Fruit fly (Drosophila melanogaster) whole organism, embryonic: Measurements from ENCODE around the gene CG7739.

Experiments
- Asciz ChIP-seq: fragments of 200-800 bp; sonication (Bioruptor generic); optimal IDR thresholded peaks from 2 replicates; lab custom pipeline; 2017; ENCODE audit warnings: missing biosample characterization, mild to moderate bottlenecking, missing genetic modification characterization, missing genetic modification reagents
- Atf-2 ChIP-seq: fragments of 200-800 bp; sonication (Bioruptor generic); optimal IDR thresholded peaks from 2 replicates; lab custom pipeline; 2016; ENCODE audit warnings: missing biosample characterization, missing genetic modification characterization
- CG10274 ChIP-seq: fragments of 200-800 bp; sonication (Bioruptor generic); optimal IDR thresholded peaks from 3 replicates; lab custom pipeline; 2017; ENCODE audit warnings: missing biosample characterization, mild to moderate bottlenecking, missing genetic modification characterization
- CG12104 ChIP-seq: fragments of 200-800 bp; sonication (Bioruptor generic); optimal IDR thresholded peaks from 3 replicates; lab custom pipeline; 2016; ENCODE audit warnings: missing biosample characterization, missing genetic modification characterization
- CG14441 ChIP-seq: fragments of 200-800 bp; sonication (Bioruptor generic); IDR thresholded peaks from 2 replicates; pipeline ENCODE4 v1.3.6; 2022; ENCODE audit warnings: missing biosample characterization, missing genetic modification characterization
- CG14710 ChIP-seq: fragments of 200-800 bp; sonication (Bioruptor generic); optimal IDR thresholded peaks from 3 replicates; lab custom pipeline; 2019; ENCODE audit warnings: missing biosample characterization, mild to moderate bottlenecking, missing genetic modification characterization, moderate library complexity
- CG16779 ChIP-seq: fragments of 200-800 bp; sonication (Bioruptor generic); IDR thresholded peaks from 2 replicates; pipeline ENCODE4 v1.3.6; 2022; ENCODE audit warnings: missing biosample characterization, missing genetic modification characterization
- CG17186 ChIP-seq: fragments of 200-800 bp; sonication (Bioruptor generic); optimal IDR thresholded peaks from 3 replicates; lab custom pipeline; 2017; ENCODE audit warnings: missing biosample characterization, missing genetic modification reagents, missing genetic modification characterization
- CG17328 ChIP-seq: fragments of 200-800 bp; sonication (Bioruptor generic); IDR thresholded peaks from 2 replicates; pipeline ENCODE4 v1.3.6; 2022; ENCODE audit warnings: missing biosample characterization, missing genetic modification characterization
- CG17359 ChIP-seq: fragments of 200-800 bp; sonication (Bioruptor generic); optimal IDR thresholded peaks from 3 replicates; lab custom pipeline; 2018; ENCODE audit warnings: missing biosample characterization, mild to moderate bottlenecking, missing genetic modification characterization, moderate library complexity
- CG33213 ChIP-seq: fragments of 200-800 bp; sonication (Bioruptor generic); optimal IDR thresholded peaks from 3 replicates; lab custom pipeline; 2016; ENCODE audit warnings: missing biosample characterization, missing genetic modification characterization
- CG34224 ChIP-seq: fragments of 200-800 bp; sonication (Bioruptor generic); IDR thresholded peaks from 3 replicates; pipeline ENCODE4 v1.3.6; 2022; ENCODE audit warnings: missing biosample characterization, missing genetic modification characterization; ENCODE audit not compliant: partially characterized antibody
- CG34376 ChIP-seq: fragments of 200-800 bp; sonication (Bioruptor generic); optimal IDR thresholded peaks from 2 replicates; lab custom pipeline; 2018; ENCODE audit warnings: missing biosample characterization, mild to moderate bottlenecking, missing genetic modification characterization
- CG4328 ChIP-seq: fragments of 200-800 bp; sonication (Bioruptor generic); optimal IDR thresholded peaks from 3 replicates; lab custom pipeline; 2017; ENCODE audit warnings: missing biosample characterization, missing genetic modification reagents, missing genetic modification characterization
- CG43689 ChIP-seq: fragments of 200-800 bp; sonication (Bioruptor generic); IDR thresholded peaks from 2 replicates; pipeline ENCODE4 v1.3.6; 2022; ENCODE audit warnings: missing biosample characterization, missing genetic modification characterization
- CG4424 ChIP-seq: fragments of 200-800 bp; sonication (Bioruptor generic); optimal IDR thresholded peaks from 3 replicates; lab custom pipeline; 2016; ENCODE audit warnings: missing biosample characterization, missing genetic modification characterization
- CG6854 ChIP-seq: fragments of 200-800 bp; sonication (Bioruptor generic); optimal IDR thresholded peaks from 3 replicates; lab custom pipeline; 2017; ENCODE audit warnings: missing biosample characterization, mild to moderate bottlenecking, missing genetic modification characterization
- CG7556 ChIP-seq: fragments of 200-800 bp; sonication (Bioruptor generic); optimal IDR thresholded peaks from 2 replicates; lab custom pipeline; 2017; ENCODE audit warnings: missing biosample characterization, mild to moderate bottlenecking, missing genetic modification characterization
- CG8924 ChIP-seq: fragments of 200-800 bp; optimal IDR thresholded peaks from 3 replicates; lab custom pipeline; 2019; ENCODE audit warnings: missing biosample characterization, mild to moderate bottlenecking, missing genetic modification characterization, moderate library complexity
- CG9817 ChIP-seq: fragments of 200-800 bp; sonication (Bioruptor generic); optimal IDR thresholded peaks from 2 replicates; lab custom pipeline; 2018; ENCODE audit warnings: missing biosample characterization, mild to moderate bottlenecking, missing genetic modification characterization, moderate library complexity
- Dad ChIP-seq: fragments of 200-800 bp; sonication (Bioruptor generic); optimal IDR thresholded peaks from 3 replicates; lab custom pipeline; 2016; ENCODE audit warnings: missing biosample characterization, missing genetic modification characterization
- Doc2 ChIP-seq: fragments of 200-800 bp; sonication (Bioruptor generic); IDR thresholded peaks from 2 replicates; pipeline ENCODE4 v1.3.6; 2022; ENCODE audit warnings: missing biosample characterization, missing genetic modification characterization
- Gsc ChIP-seq: fragments of 200-800 bp; sonication (Bioruptor generic); IDR thresholded peaks from 2 replicates; pipeline ENCODE4 v1.3.6; 2022; ENCODE audit warnings: missing biosample characterization, missing genetic modification characterization
- HLH4C ChIP-seq: fragments of 200-800 bp; sonication (Bioruptor generic); IDR thresholded peaks from 3 replicates; pipeline ENCODE4 v1.3.6; 2022; ENCODE audit warnings: missing biosample characterization, missing genetic modification characterization; ENCODE audit not compliant: partially characterized antibody
- HLHmδ ChIP-seq: fragments of 200-800 bp; sonication (Bioruptor generic); optimal IDR thresholded peaks from 2 replicates; lab custom pipeline; 2018; ENCODE audit warnings: missing biosample characterization, mild to moderate bottlenecking, missing genetic modification characterization, moderate library complexity
- Hmr ChIP-seq: fragments of 200-800 bp; sonication (Bioruptor generic); optimal IDR thresholded peaks from 3 replicates; lab custom pipeline; 2017; ENCODE audit warnings: mild to moderate bottlenecking, missing biosample characterization, missing genetic modification reagents, missing genetic modification characterization
- Jarid2 ChIP-seq: fragments of 200-800 bp; sonication (Bioruptor generic); optimal IDR thresholded peaks from 3 replicates; lab custom pipeline; 2017; ENCODE audit warnings: mild to moderate bottlenecking, missing biosample characterization, missing genetic modification reagents, missing genetic modification characterization
- MESR4 ChIP-seq: fragments of 200-800 bp; sonication (Bioruptor generic); optimal IDR thresholded peaks from 2 replicates; lab custom pipeline; 2018; ENCODE audit warnings: missing biosample characterization, mild to moderate bottlenecking, missing genetic modification characterization, moderate library complexity
- Ravus ChIP-seq: fragments of 200-800 bp; sonication (Bioruptor generic); IDR thresholded peaks from 2 replicates; pipeline ENCODE4 v1.3.6; 2022; ENCODE audit warnings: missing biosample characterization, missing genetic modification characterization
- amos ChIP-seq: fragments of 200-800 bp; sonication (Bioruptor generic); IDR thresholded peaks from 2 replicates; pipeline ENCODE4 v1.3.6; 2022; ENCODE audit warnings: missing biosample characterization, missing genetic modification characterization; ENCODE audit not compliant: partially characterized antibody
- ato ChIP-seq: fragments of 200-800 bp; sonication (Bioruptor generic); IDR thresholded peaks from 2 replicates; pipeline ENCODE4 v1.3.6; 2022; ENCODE audit warnings: missing biosample characterization, missing genetic modification characterization; ENCODE audit not compliant: partially characterized antibody
- bcd ChIP-seq: fragments of 200-800 bp; sonication (Bioruptor generic); optimal IDR thresholded peaks from 2 replicates; lab custom pipeline; 2017; ENCODE audit warnings: missing biosample characterization, mild to moderate bottlenecking, missing genetic modification characterization
- dati ChIP-seq: fragments of 200-800 bp; sonication (Bioruptor generic); IDR thresholded peaks from 2 replicates; pipeline ENCODE4 v1.3.6; 2022; ENCODE audit warnings: missing biosample characterization, missing genetic modification characterization
- fd96Cb ChIP-seq: fragments of 200-800 bp; sonication (Bioruptor generic); optimal IDR thresholded peaks from 2 replicates; lab custom pipeline; 2018; ENCODE audit warnings: missing biosample characterization, mild to moderate bottlenecking, missing genetic modification characterization, moderate library complexity
- fru ChIP-seq: fragments of >200 bp; optimal IDR thresholded peaks from 2 replicates; lab custom pipeline; 2017
- hkb ChIP-seq, 2 experiments: fragments of 200-800 bp in 1 of 2; fragments of >200 bp in 1 of 2; sonication (Bioruptor generic) in 1 of 2; IDR thresholded peaks in 1 of 2; optimal IDR thresholded peaks in 1 of 2; 2 replicates each; pipeline versions ENCODE4 v1.3.6 to Lab custom; 2017 to 2022; ENCODE audit warnings: missing biosample characterization in 1 of 2, missing genetic modification characterization in 1 of 2
- hth ChIP-seq: fragments of >200 bp; optimal IDR thresholded peaks from 2 replicates; lab custom pipeline; 2017; ENCODE audit warnings: inconsistent platforms
- inv ChIP-seq: fragments of 200-800 bp; sonication (Bioruptor generic); IDR thresholded peaks from 2 replicates; pipeline ENCODE4 v1.3.6; 2022; ENCODE audit warnings: missing biosample characterization, missing genetic modification characterization; ENCODE audit not compliant: partially characterized antibody
- jing ChIP-seq: fragments of 200-800 bp; sonication (Bioruptor generic); optimal IDR thresholded peaks from 2 replicates; lab custom pipeline; 2018; ENCODE audit warnings: missing biosample characterization, mild to moderate bottlenecking, missing genetic modification characterization
- ken ChIP-seq: fragments of 200-800 bp; sonication (Bioruptor generic); IDR thresholded peaks from 3 replicates; pipeline ENCODE4 v1.3.6; 2022; ENCODE audit warnings: missing biosample characterization, missing genetic modification characterization
- knrl ChIP-seq: fragments of 200-800 bp; sonication (Bioruptor generic); IDR thresholded peaks from 3 replicates; pipeline ENCODE4 v1.3.6; 2022; ENCODE audit warnings: missing biosample characterization, missing genetic modification characterization; ENCODE audit not compliant: partially characterized antibody
- lbe ChIP-seq: fragments of 200-800 bp; sonication (Bioruptor generic); optimal IDR thresholded peaks from 2 replicates; lab custom pipeline; 2016; ENCODE audit warnings: missing biosample characterization, mild to moderate bottlenecking, missing genetic modification characterization
- lilli ChIP-seq: fragments of 200-800 bp; sonication (Bioruptor generic); optimal IDR thresholded peaks from 3 replicates; lab custom pipeline; 2016; ENCODE audit warnings: missing biosample characterization, missing genetic modification characterization
- nerfin-2 ChIP-seq: fragments of 200-800 bp; sonication (Bioruptor generic); IDR thresholded peaks from 2 replicates; pipeline ENCODE4 v1.3.6; 2022; ENCODE audit warnings: missing biosample characterization, missing genetic modification characterization; ENCODE audit not compliant: partially characterized antibody
- odd ChIP-seq: fragments of 200-800 bp; sonication (Bioruptor generic); optimal IDR thresholded peaks from 2 replicates; lab custom pipeline; 2017; ENCODE audit warnings: missing biosample characterization, mild to moderate bottlenecking, missing genetic modification characterization
- ttk ChIP-seq: fragments of 200-800 bp; sonication (Bioruptor generic); IDR thresholded peaks from 2 replicates; pipeline ENCODE4 v2.1.2; 2022; ENCODE audit warnings: missing biosample characterization, missing genetic modification characterization
- usp ChIP-seq: fragments of >200 bp; optimal IDR thresholded peaks from 2 replicates; lab custom pipeline; 2017; ENCODE audit warnings: missing biosample characterization, missing genetic modification characterization
- vvl ChIP-seq: fragments of 200-800 bp; sonication (Bioruptor generic); IDR thresholded peaks from 2 replicates; pipeline ENCODE4 v1.3.6; 2022; ENCODE audit warnings: missing biosample characterization, missing genetic modification characterization

Gene CG7739

dm6 chr3L:15587445-15588381, 24.8 kb upstream of the CG7739 start, which contains the start of gene CG7656 (continued):
- TF ChIP-seq CG4328, result no peak
- no peak for TF ChIP-seq hth (lab: Kevin White, UChicago)
- TF ChIP-seq MESR4, result peak; percentile 89
- TF ChIP-seq CG17186 (GFP tag; lab: Kevin White, UChicago), result peak; percentile 86
- TF ChIP-seq Gsc (GFP tag; lab: Robert Waterston, UW), result no peak
- peak; percentile 86 for TF ChIP-seq lilli (GFP tag; lab: Kevin White, UChicago)
- TF ChIP-seq CG8924 (tag; lab: Kevin White, UChicago), result peak; percentile 55
- TF ChIP-seq CG4424 (GFP tag; lab: Kevin White, UChicago), result peak; percentile 68
- TF ChIP-seq usp (GFP tag; lab: Kevin White, UChicago), result no peak
- no peak for TF ChIP-seq Asciz (GFP tag; lab: Kevin White, UChicago)
- TF ChIP-seq CG6854, result peak; percentile 10
- no peak for TF ChIP-seq knrl (GFP tag; lab: Robert Waterston, UW)
- TF ChIP-seq hkb (optimal IDR thresholded peaks at IDR 0.05; lab: Kevin White, UChicago), result no peak
- TF ChIP-seq hkb (GFP tag; IDR thresholded peaks at IDR 0.05; lab: Robert Waterston, UW), result peak; percentile 75
- TF ChIP-seq CG34376 (GFP tag; lab: Kevin White, UChicago), result peak; percentile 50
- TF ChIP-seq Ravus (GFP tag; lab: Robert Waterston, UW), result no peak
- TF ChIP-seq odd (GFP tag; lab: Kevin White, UChicago), result no peak
- peak; percentile 71 for TF ChIP-seq CG14441 (GFP tag; lab: Robert Waterston, UW)
- no peak for TF ChIP-seq HLH4C (GFP tag; lab: Robert Waterston, UW)
- no peak for TF ChIP-seq dati (GFP tag; lab: Robert Waterston, UW)
- no peak for TF ChIP-seq Jarid2 (GFP tag; lab: Kevin White, UChicago)
- no peak for TF ChIP-seq fru (lab: Kevin White, UChicago)
- TF ChIP-seq CG43689 (GFP tag; lab: Robert Waterston, UW), result no peak
- no peak for TF ChIP-seq jing
- TF ChIP-seq lbe (GFP tag; lab: Kevin White, UChicago), result peak; percentile 54
- peak; percentile 49 for TF ChIP-seq CG9817 (tag; lab: Kevin White, UChicago)
- peak; percentile 42; the same call in 1 of the 2 replicates for TF ChIP-seq ttk
- TF ChIP-seq CG17359 (tag; lab: Kevin White, UChicago), result peak; percentile 39
- TF ChIP-seq CG17328 (GFP tag; lab: Robert Waterston, UW), result peak; percentile 57
- TF ChIP-seq inv (GFP tag; lab: Robert Waterston, UW), result no peak
- TF ChIP-seq amos (GFP tag; lab: Robert Waterston, UW), result no peak; the same call in 1 of the 2 replicates
- no peak for TF ChIP-seq ato
- peak; percentile 68 for TF ChIP-seq Dad (GFP tag; lab: Kevin White, UChicago)
- TF ChIP-seq CG16779 (GFP tag; lab: Robert Waterston, UW), result peak; percentile 74
- TF ChIP-seq Hmr, result peak; percentile 58
- TF ChIP-seq HLHmδ, result peak; percentile 40
- peak; percentile 79 for TF ChIP-seq ken (GFP tag; lab: Robert Waterston, UW)
- TF ChIP-seq CG10274 (GFP tag; lab: Kevin White, UChicago), result no peak
- peak; percentile 32 for TF ChIP-seq bcd
- TF ChIP-seq CG7556 (GFP tag; lab: Kevin White, UChicago), result no peak
- peak; percentile 71 for TF ChIP-seq Atf-2 (GFP tag; lab: Kevin White, UChicago)
- TF ChIP-seq fd96Cb (tag; lab: Kevin White, UChicago), result no peak
- TF ChIP-seq vvl (GFP tag; lab: Robert Waterston, UW), result peak; percentile 61
- no peak for TF ChIP-seq CG14710 (tag; lab: Kevin White, UChicago)
- peak; percentile 71 for TF ChIP-seq CG33213 (GFP tag; lab: Kevin White, UChicago)
- TF ChIP-seq CG12104, result no peak
- no peak for TF ChIP-seq Doc2
- TF ChIP-seq nerfin-2, result no peak
- TF ChIP-seq CG34224 (GFP tag; lab: Robert Waterston, UW), result no peak
